Fruit fly (Drosophila melanogaster) whole organism, embryonic: ENCODE measurements around the gene Ir68b.

ENCODE experiments used
- B-H1 ChIP-seq: fragments of 200-800 bp; sonication (Bioruptor generic); IDR thresholded peaks from 3 replicates; pipeline ENCODE4 v1.3.6; 2022; ENCODE audit warnings: missing biosample characterization, missing genetic modification characterization
- C15 ChIP-seq: fragments of 200-800 bp; sonication (Bioruptor generic); IDR thresholded peaks from 3 replicates; pipeline ENCODE4 v1.3.6; 2022; ENCODE audit warnings: missing biosample characterization, missing genetic modification characterization
- CG10147 ChIP-seq: fragments of 200-800 bp; sonication (Bioruptor generic); optimal IDR thresholded peaks from 2 replicates; lab custom pipeline; 2019; ENCODE audit warnings: missing biosample characterization, mild to moderate bottlenecking, missing genetic modification characterization, moderate library complexity
- CG10431 ChIP-seq: fragments of 200-800 bp; sonication (Bioruptor generic); optimal IDR thresholded peaks from 3 replicates; lab custom pipeline; 2018; ENCODE audit warnings: missing biosample characterization, mild to moderate bottlenecking, missing genetic modification characterization
- CG10543 ChIP-seq: fragments of 200-800 bp; sonication (Bioruptor generic); optimal IDR thresholded peaks from 3 replicates; lab custom pipeline; 2017; ENCODE audit warnings: missing biosample characterization, mild to moderate bottlenecking, missing genetic modification characterization, moderate library complexity
- CG12744 ChIP-seq: fragments of 200-800 bp; sonication (Bioruptor generic); optimal IDR thresholded peaks from 2 replicates; lab custom pipeline; 2016; ENCODE audit warnings: missing biosample characterization, missing genetic modification characterization
- CG14050 ChIP-seq: fragments of 200-800 bp; sonication (Bioruptor generic); IDR thresholded peaks from 3 replicates; pipeline ENCODE4 v1.3.6; 2022; ENCODE audit warnings: missing biosample characterization, missing genetic modification characterization
- CG14860 ChIP-seq: fragments of 200-800 bp; sonication (Bioruptor generic); IDR thresholded peaks from 3 replicates; pipeline ENCODE4 v1.3.6; 2022; ENCODE audit warnings: missing biosample characterization, missing genetic modification characterization; ENCODE audit not compliant: partially characterized antibody
- CG17359 ChIP-seq: fragments of 200-800 bp; sonication (Bioruptor generic); optimal IDR thresholded peaks from 3 replicates; lab custom pipeline; 2018; ENCODE audit warnings: missing biosample characterization, mild to moderate bottlenecking, missing genetic modification characterization, moderate library complexity
- CG17568 ChIP-seq: fragments of 200-800 bp; sonication (Bioruptor generic); optimal IDR thresholded peaks from 2 replicates; lab custom pipeline; 2018; ENCODE audit warnings: missing biosample characterization, mild to moderate bottlenecking, missing genetic modification characterization, moderate library complexity
- CG17612 ChIP-seq: fragments of 200-800 bp; sonication (Bioruptor generic); IDR thresholded peaks from 2 replicates; pipeline ENCODE4 v1.3.6; 2022; ENCODE audit warnings: missing biosample characterization, missing genetic modification characterization
- CG1792 ChIP-seq: fragments of 200-800 bp; sonication (Bioruptor generic); optimal IDR thresholded peaks from 2 replicates; lab custom pipeline; 2016; ENCODE audit warnings: missing biosample characterization, missing genetic modification characterization
- CG1832 ChIP-seq: fragments of 200-800 bp; sonication (Bioruptor generic); optimal IDR thresholded peaks from 2 replicates; lab custom pipeline; 2017; ENCODE audit warnings: missing biosample characterization, mild to moderate bottlenecking, missing genetic modification characterization, inconsistent platforms
- CG2199 ChIP-seq: fragments of 200-800 bp; sonication (Bioruptor generic); IDR thresholded peaks from 3 replicates; pipeline ENCODE4 v1.3.6; 2022; ENCODE audit warnings: missing biosample characterization, missing genetic modification characterization
- CG3995 ChIP-seq: fragments of 200-800 bp; sonication (Bioruptor generic); optimal IDR thresholded peaks from 3 replicates; lab custom pipeline; 2016; ENCODE audit warnings: missing biosample characterization, missing genetic modification characterization
- CG43689 ChIP-seq: fragments of 200-800 bp; sonication (Bioruptor generic); IDR thresholded peaks from 2 replicates; pipeline ENCODE4 v1.3.6; 2022; ENCODE audit warnings: missing biosample characterization, missing genetic modification characterization
- CG7745 ChIP-seq: fragments of 200-800 bp; sonication (Bioruptor generic); optimal IDR thresholded peaks from 2 replicates; lab custom pipeline; 2018; ENCODE audit warnings: missing biosample characterization, mild to moderate bottlenecking, missing genetic modification characterization, moderate library complexity
- CG7786 ChIP-seq: fragments of 200-800 bp; sonication (Bioruptor generic); optimal IDR thresholded peaks from 2 replicates; lab custom pipeline; 2016; ENCODE audit warnings: missing biosample characterization, missing genetic modification characterization
- CG7987 ChIP-seq: fragments of 200-800 bp; sonication (Bioruptor generic); optimal IDR thresholded peaks from 2 replicates; lab custom pipeline; 2018; ENCODE audit warnings: missing biosample characterization, mild to moderate bottlenecking, missing genetic modification characterization, moderate library complexity
- CG9932 ChIP-seq: fragments of 200-800 bp; sonication (Bioruptor generic); IDR thresholded peaks from 2 replicates; pipeline ENCODE4 v1.3.6; 2022; ENCODE audit warnings: missing biosample characterization, missing genetic modification characterization
- CTCF ChIP-seq: fragments of 200-800 bp; sonication (Bioruptor generic); optimal IDR thresholded peaks from 2 replicates; lab custom pipeline; 2017; ENCODE audit warnings: missing biosample characterization, mild to moderate bottlenecking, missing genetic modification characterization, moderate library complexity
- CrebB ChIP-seq: fragments of 200-800 bp; sonication (Bioruptor generic); optimal IDR thresholded peaks from 3 replicates; lab custom pipeline; 2018; ENCODE audit warnings: missing biosample characterization, mild to moderate bottlenecking, missing genetic modification characterization
- Dbx ChIP-seq: fragments of 200-800 bp; sonication (Bioruptor generic); IDR thresholded peaks from 3 replicates; pipeline ENCODE4 v1.3.6; 2022; ENCODE audit warnings: missing biosample characterization, missing genetic modification characterization
- Dip3 ChIP-seq: fragments of 200-800 bp; sonication (Bioruptor generic); optimal IDR thresholded peaks from 3 replicates; lab custom pipeline; 2016; ENCODE audit warnings: missing biosample characterization, missing genetic modification characterization
- ERR ChIP-seq: fragments of 200-800 bp; sonication (Bioruptor generic); optimal IDR thresholded peaks from 2 replicates; lab custom pipeline; 2016; ENCODE audit warnings: missing biosample characterization, missing genetic modification characterization
- Ets97D ChIP-seq: fragments of 200-800 bp; sonication (Bioruptor generic); optimal IDR thresholded peaks from 3 replicates; lab custom pipeline; 2016; ENCODE audit warnings: missing biosample characterization, missing genetic modification characterization
- Fer1 ChIP-seq: fragments of 200-800 bp; sonication (Bioruptor generic); optimal IDR thresholded peaks from 2 replicates; lab custom pipeline; 2017; ENCODE audit warnings: missing biosample characterization, mild to moderate bottlenecking, missing genetic modification characterization
- Fer3 ChIP-seq: fragments of 200-800 bp; sonication (Bioruptor generic); optimal IDR thresholded peaks from 2 replicates; lab custom pipeline; 2018; ENCODE audit warnings: missing biosample characterization, mild to moderate bottlenecking, missing genetic modification characterization, moderate library complexity
- Nf-YA ChIP-seq: fragments of 200-800 bp; sonication (Bioruptor generic); IDR thresholded peaks from 2 replicates; pipeline ENCODE4 v1.3.6; 2022; ENCODE audit warnings: missing biosample characterization, missing genetic modification characterization
- Nf-YC ChIP-seq: fragments of 200-800 bp; optimal IDR thresholded peaks from 3 replicates; lab custom pipeline; 2019; ENCODE audit warnings: missing biosample characterization, mild to moderate bottlenecking, missing genetic modification characterization, moderate library complexity
- Scr ChIP-seq: fragments of 200-800 bp; sonication (Bioruptor generic); IDR thresholded peaks from 2 replicates; pipeline ENCODE4 v1.3.6; 2022; ENCODE audit warnings: missing biosample characterization, missing genetic modification characterization; ENCODE audit not compliant: partially characterized antibody
- Sox100B ChIP-seq: fragments of 200-800 bp; sonication (Bioruptor generic); optimal IDR thresholded peaks from 3 replicates; lab custom pipeline; 2018; ENCODE audit warnings: missing biosample characterization, mild to moderate bottlenecking, missing genetic modification characterization
- amos ChIP-seq: fragments of 200-800 bp; sonication (Bioruptor generic); IDR thresholded peaks from 2 replicates; pipeline ENCODE4 v1.3.6; 2022; ENCODE audit warnings: missing biosample characterization, missing genetic modification characterization; ENCODE audit not compliant: partially characterized antibody
- bsh ChIP-seq, 2 experiments: fragments of 200-800 bp; sonication (Bioruptor generic); optimal IDR thresholded peaks; 2 replicates each; lab custom pipeline; 2017 to 2018; ENCODE audit warnings: mild to moderate bottlenecking in 2 of 2, missing biosample characterization in 2 of 2, missing genetic modification characterization in 2 of 2, moderate library complexity in 1 of 2
- caup ChIP-seq: fragments of 200-800 bp; sonication (Bioruptor generic); optimal IDR thresholded peaks from 3 replicates; lab custom pipeline; 2017; ENCODE audit warnings: missing biosample characterization, mild to moderate bottlenecking, missing genetic modification characterization, moderate library complexity; ENCODE audit not compliant: severe bottlenecking
- cwo ChIP-seq: fragments of 200-800 bp; sonication (Bioruptor generic); optimal IDR thresholded peaks from 3 replicates; lab custom pipeline; 2017; ENCODE audit warnings: missing biosample characterization, missing genetic modification characterization, mild to moderate bottlenecking, moderate library complexity, missing genetic modification reagents
- danr ChIP-seq: fragments of 200-800 bp; sonication (Bioruptor generic); IDR thresholded peaks from 2 replicates; pipeline ENCODE4 v1.3.6; 2022; ENCODE audit warnings: missing biosample characterization, missing genetic modification characterization
- dati ChIP-seq: fragments of 200-800 bp; sonication (Bioruptor generic); IDR thresholded peaks from 2 replicates; pipeline ENCODE4 v1.3.6; 2022; ENCODE audit warnings: missing biosample characterization, missing genetic modification characterization
- disco-r ChIP-seq: fragments of 200-800 bp; sonication (Bioruptor generic); optimal IDR thresholded peaks from 2 replicates; lab custom pipeline; 2016; ENCODE audit warnings: missing biosample characterization, missing genetic modification characterization
- dm ChIP-seq: fragments of 200-800 bp; sonication (Bioruptor generic); optimal IDR thresholded peaks from 3 replicates; lab custom pipeline; 2016; ENCODE audit warnings: missing biosample characterization, missing genetic modification characterization
- dysf ChIP-seq: fragments of 200-800 bp; sonication (Bioruptor generic); IDR thresholded peaks from 3 replicates; pipeline ENCODE4 v1.3.6; 2022; ENCODE audit warnings: missing biosample characterization, missing genetic modification characterization
- ewg ChIP-seq: fragments of 200-800 bp; sonication (Bioruptor generic); optimal IDR thresholded peaks from 3 replicates; lab custom pipeline; 2017; ENCODE audit warnings: mild to moderate bottlenecking, missing biosample characterization, missing genetic modification reagents, missing genetic modification characterization
- exex ChIP-seq: fragments of 200-800 bp; sonication (Bioruptor generic); optimal IDR thresholded peaks from 4 replicates; lab custom pipeline; 2018; ENCODE audit warnings: missing biosample characterization, mild to moderate bottlenecking, missing genetic modification characterization, moderate library complexity
- grau ChIP-seq: fragments of 200-800 bp; optimal IDR thresholded peaks from 3 replicates; lab custom pipeline; 2019; ENCODE audit warnings: missing biosample characterization, mild to moderate bottlenecking, missing genetic modification characterization, moderate library complexity
- lov ChIP-seq, 2 experiments: fragments of 200-800 bp in 1 of 2; fragments of >200 bp in 1 of 2; sonication (Bioruptor generic) in 1 of 2; IDR thresholded peaks in 1 of 2; optimal IDR thresholded peaks in 1 of 2; 2 replicates in 1 of 2; 3 replicates in 1 of 2; pipeline versions ENCODE4 v1.3.6 to Lab custom; 2017 to 2022; ENCODE audit warnings: missing biosample characterization in 1 of 2, missing genetic modification characterization in 1 of 2
- maf-S ChIP-seq: fragments of 200-800 bp; sonication (Bioruptor generic); optimal IDR thresholded peaks from 2 replicates; lab custom pipeline; 2016; ENCODE audit warnings: missing biosample characterization, missing genetic modification characterization
- ranshi ChIP-seq: fragments of 200-800 bp; sonication (Bioruptor generic); IDR thresholded peaks from 2 replicates; pipeline ENCODE4 v1.3.6; 2022; ENCODE audit warnings: missing biosample characterization, missing genetic modification characterization
- sens-2 ChIP-seq: fragments of 200-800 bp; sonication (Bioruptor generic); IDR thresholded peaks from 2 replicates; pipeline ENCODE4 v1.3.6; 2022; ENCODE audit warnings: missing biosample characterization, missing genetic modification characterization
- tio ChIP-seq: fragments of 200-800 bp; sonication (Bioruptor generic); optimal IDR thresholded peaks from 2 replicates; lab custom pipeline; 2017; ENCODE audit warnings: missing biosample characterization, missing genetic modification characterization, inconsistent platforms
- unpg ChIP-seq: fragments of 200-800 bp; sonication (Bioruptor generic); optimal IDR thresholded peaks from 3 replicates; lab custom pipeline; 2018; ENCODE audit warnings: missing biosample characterization, mild to moderate bottlenecking, missing genetic modification characterization, moderate library complexity
- vvl ChIP-seq: fragments of 200-800 bp; sonication (Bioruptor generic); IDR thresholded peaks from 2 replicates; pipeline ENCODE4 v1.3.6; 2022; ENCODE audit warnings: missing biosample characterization, missing genetic modification characterization

Gene Ir68b

DNA sequence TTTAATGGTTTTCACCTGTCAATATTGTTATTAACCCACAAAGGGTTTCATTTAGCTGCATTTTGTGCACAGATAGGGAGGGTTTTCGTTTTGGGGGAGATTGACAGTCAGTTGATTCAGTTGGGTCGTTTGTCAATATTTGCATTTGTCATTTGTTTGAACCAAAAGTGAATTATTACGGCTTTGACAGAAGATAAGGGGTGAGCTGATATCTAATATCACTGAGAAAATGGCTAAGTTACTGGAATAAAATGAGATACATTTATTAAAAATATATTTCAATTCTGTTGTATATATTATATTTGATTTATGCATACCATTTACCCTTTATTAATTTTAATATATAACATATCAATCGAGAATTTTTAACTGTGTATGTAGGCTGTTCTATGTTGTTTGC, 43.3 kb downstream of the Ir68b start (continued):
- TF ChIP-seq dm (GFP tag; lab: Kevin White, UChicago) (no peak), CG10147 (GFP tag; lab: Kevin White, UChicago) (peak; percentile 6), unpg (peak; percentile 60), CG10543 (peak; percentile 32), Nf-YC (tag; lab: Kevin White, UChicago) (no peak), Ets97D (GFP tag; lab: Kevin White, UChicago) (no peak), ERR (no peak), CG1832 (GFP tag; lab: Kevin White, UChicago) (no peak), Dip3 (no peak), dysf (GFP tag; lab: Robert Waterston, UW) (no peak), C15 (GFP tag; lab: Robert Waterston, UW) (no peak), CrebB (tag; lab: Kevin White, UChicago) (peak; percentile 61), CG1792 (no peak), CG14050 (GFP tag; lab: Robert Waterston, UW) (no peak), danr (GFP tag; lab: Robert Waterston, UW) (no peak), CG9932 (no peak), B-H1 (GFP tag; lab: Robert Waterston, UW) (no peak), Dbx (no peak), Nf-YA (GFP tag; lab: Robert Waterston, UW) (no peak), Scr (GFP tag; lab: Robert Waterston, UW) (no peak), lov (optimal IDR thresholded peaks at IDR 0.05; lab: Kevin White, UChicago) (no peak), lov (GFP tag; IDR thresholded peaks at IDR 0.05; lab: Robert Waterston, UW) (0 out of 3 replicates have a peak, but pooled peaks have one; percentile 41), bsh (GFP tag; optimal IDR thresholded peaks at IDR 0.05; lab: Kevin White, UChicago) (peak in 1 of 2 experiments; percentile 65), maf-S (GFP tag; lab: Kevin White, UChicago) (no peak), CG17612 (GFP tag; lab: Robert Waterston, UW) (no peak), CG3995 (GFP tag; lab: Kevin White, UChicago) (no peak), CG10431 (peak; percentile 81), CG7987 (peak; percentile 82), sens-2 (GFP tag; lab: Robert Waterston, UW) (no peak), caup (GFP tag; lab: Kevin White, UChicago) (peak; percentile 65), CG14860 (GFP tag; lab: Robert Waterston, UW) (no peak), CG17359 (tag; lab: Kevin White, UChicago) (peak; percentile 67), Fer3 (tag; lab: Kevin White, UChicago) (peak; percentile 36), CG17568 (GFP tag; lab: Kevin White, UChicago) (peak; percentile 83), CG7786 (no peak), CG2199 (GFP tag; lab: Robert Waterston, UW) (no peak), CTCF (GFP tag; lab: Kevin White, UChicago) (peak; percentile 50), Sox100B (peak; percentile 70), grau (peak; percentile 41), cwo (GFP tag; lab: Kevin White, UChicago) (peak; percentile 13), tio (GFP tag; lab: Kevin White, UChicago) (peak; percentile 3), CG12744 (GFP tag; lab: Kevin White, UChicago) (no peak), amos (GFP tag; lab: Robert Waterston, UW) (no peak), CG7745 (tag; lab: Kevin White, UChicago) (peak; percentile 81), Fer1 (GFP tag; lab: Kevin White, UChicago) (peak; percentile 50), vvl (GFP tag; lab: Robert Waterston, UW) (no peak), disco-r (no peak), dati (GFP tag; lab: Robert Waterston, UW) (no peak), ranshi (GFP tag; lab: Robert Waterston, UW) (peak; percentile 44; the same call in 1 of the 2 replicates), exex (tag; lab: Kevin White, UChicago) (no peak), ewg (GFP tag; lab: Kevin White, UChicago) (peak; percentile 9), CG43689 (GFP tag; lab: Robert Waterston, UW) (no peak)
